Fruit fly (Drosophila melanogaster) whole organism, pupa: ENCODE measurements around the gene CG16789.

Experiments used
- CG12605 ChIP-seq: fragments of 200-800 bp; sonication (Bioruptor generic); IDR thresholded peaks from 2 replicates; pipeline ENCODE4 v1.3.6; 2022; ENCODE audit warnings: missing biosample characterization, missing genetic modification characterization
- CG15710 ChIP-seq: fragments of 200-800 bp; sonication (Bioruptor generic); optimal IDR thresholded peaks from 2 replicates; lab custom pipeline; 2018; ENCODE audit warnings: missing biosample characterization, mild to moderate bottlenecking, missing genetic modification characterization, moderate library complexity
- CG34367 ChIP-seq: fragments of 200-800 bp; sonication (Bioruptor generic); optimal IDR thresholded peaks from 2 replicates; lab custom pipeline; 2018; ENCODE audit warnings: missing biosample characterization, mild to moderate bottlenecking, missing genetic modification characterization
- CG8301 ChIP-seq: fragments of 200-800 bp; sonication (Bioruptor generic); optimal IDR thresholded peaks from 2 replicates; lab custom pipeline; 2018; ENCODE audit warnings: missing biosample characterization, mild to moderate bottlenecking, missing genetic modification characterization
- EcR ChIP-seq: fragments of 200-800 bp; sonication (Bioruptor generic); optimal IDR thresholded peaks from 3 replicates; lab custom pipeline; 2019; ENCODE audit warnings: missing biosample characterization, missing genetic modification characterization, mild to moderate bottlenecking, moderate library complexity, missing genetic modification reagents
- Ets98B ChIP-seq: fragments of 200-800 bp; sonication (Bioruptor generic); IDR thresholded peaks from 2 replicates; pipeline ENCODE4 v1.3.6; 2022; ENCODE audit warnings: missing biosample characterization, missing genetic modification characterization
- Pif1A ChIP-seq: fragments of 200-800 bp; sonication (Bioruptor generic); optimal IDR thresholded peaks from 3 replicates; lab custom pipeline; 2016; ENCODE audit warnings: missing biosample characterization, missing genetic modification characterization
- Pif1B ChIP-seq: fragments of 200-800 bp; sonication (Bioruptor generic); optimal IDR thresholded peaks from 3 replicates; lab custom pipeline; 2016; ENCODE audit warnings: missing biosample characterization, missing genetic modification characterization

DNA sequence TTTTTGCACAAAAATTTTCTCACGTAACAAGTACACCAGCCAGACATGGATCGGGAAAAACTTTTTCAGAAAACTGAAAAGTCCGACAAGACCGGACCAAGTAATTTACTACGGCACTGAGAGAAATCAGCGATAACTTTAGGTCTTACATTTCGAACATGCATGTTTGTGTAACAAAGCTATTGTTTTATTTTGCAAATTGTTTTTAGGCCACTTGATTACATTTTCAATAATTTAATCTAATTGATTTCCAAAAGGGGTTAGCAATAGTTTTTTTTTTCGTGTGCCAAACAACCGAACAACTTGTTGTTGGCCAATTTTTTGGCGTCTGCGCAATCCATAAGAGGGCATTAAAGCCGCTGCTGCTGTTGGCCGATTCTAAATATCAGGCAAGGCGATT, 47.1 kb downstream of the CG16789 start:
- TF ChIP-seq Ets98B (GFP tag; lab: Robert Waterston, UW) (peak; percentile 95), CG34367 (tag; lab: Kevin White, UChicago) (peak; percentile 29), CG12605 (GFP tag; lab: Robert Waterston, UW) (peak; percentile 90), Pif1B (GFP tag; lab: Kevin White, UChicago) (peak; percentile 84), CG15710 (tag; lab: Kevin White, UChicago) (peak; percentile 24), EcR (no peak), Pif1A (GFP tag; lab: Kevin White, UChicago) (peak; percentile 92), CG8301 (tag; lab: Kevin White, UChicago) (peak; percentile 87)
